Worm (Caenorhabditis elegans) whole organism, L3 larva: ENCODE results near the gene lurp-1.

ENCODE experiments used
- ama-1 ChIP-seq: fragments of 150-350 bp; optimal IDR thresholded peaks from 2 replicates; lab custom pipeline; 2018
- daf-12 ChIP-seq: fragments of 150-350 bp; optimal IDR thresholded peaks from 2 replicates; lab custom pipeline; 2014; ENCODE audit warnings: missing biosample characterization, missing genetic modification reagents, missing genetic modification characterization
- egl-27 ChIP-seq: sonication (generic microtip); optimal IDR thresholded peaks from 4 replicates; lab custom pipeline; 2017; ENCODE audit warnings: missing biosample characterization, missing genetic modification reagents, missing genetic modification characterization
- fkh-2 ChIP-seq: fragments of 150-350 bp; optimal IDR thresholded peaks from 2 replicates; lab custom pipeline; 2014; ENCODE audit warnings: missing biosample characterization, missing genetic modification reagents, missing genetic modification characterization
- fos-1 ChIP-seq: fragments of 150-350 bp; optimal IDR thresholded peaks from 2 replicates; lab custom pipeline; 2014; ENCODE audit warnings: missing biosample characterization, missing genetic modification characterization
- nhr-237 ChIP-seq: fragments of 150-350 bp; optimal IDR thresholded peaks from 2 replicates; lab custom pipeline; 2014; ENCODE audit warnings: missing biosample characterization, missing genetic modification characterization
- pqm-1 ChIP-seq: fragments of 150-350 bp; optimal IDR thresholded peaks from 2 replicates; lab custom pipeline; 2017; ENCODE audit warnings: missing biosample characterization, missing genetic modification characterization, inconsistent platforms
- snpc-4 ChIP-seq: fragments of 150-350 bp; optimal IDR thresholded peaks from 2 replicates; lab custom pipeline; 2014; ENCODE audit warnings: missing biosample characterization, missing genetic modification characterization
- tbx-2 ChIP-seq: sonication (generic microtip); optimal IDR thresholded peaks from 2 replicates; lab custom pipeline; 2016; ENCODE audit warnings: mild to moderate bottlenecking, missing genetic modification characterization, missing compliant biosample characterization
- unc-39 ChIP-seq: sonication (generic microtip); optimal IDR thresholded peaks from 4 replicates; lab custom pipeline; 2017; ENCODE audit warnings: missing biosample characterization, missing genetic modification characterization
- ztf-11 ChIP-seq: fragments of 150-350 bp; optimal IDR thresholded peaks from 2 replicates; lab custom pipeline; 2014; ENCODE audit warnings: missing biosample characterization, missing genetic modification characterization

DNA sequence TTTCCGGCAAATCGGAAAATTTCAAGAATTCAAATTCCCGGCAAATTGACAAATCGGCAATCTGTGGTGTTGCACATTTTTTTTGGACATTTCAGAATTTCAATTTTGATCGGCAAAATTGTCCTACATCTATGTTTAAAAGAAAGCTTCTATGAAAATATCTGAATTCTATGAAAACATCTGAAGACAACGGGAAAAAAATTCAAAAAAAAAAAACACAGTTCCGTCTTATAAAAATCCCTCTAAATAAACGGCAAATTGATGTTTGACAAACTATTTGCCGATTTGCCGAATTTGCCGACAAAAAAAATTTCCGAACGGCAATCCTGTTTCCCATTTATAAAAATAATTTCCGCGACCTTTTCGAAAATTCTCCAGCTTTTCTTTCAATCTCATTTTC is 33.6 kb downstream of the lurp-1 start, which contains the start of gene F44F4.15:
- TF ChIP-seq fos-1 (tag; lab: Kevin White, UChicago), result no peak
- no peak for TF ChIP-seq ama-1 (lab: Kevin White, UChicago)
- no peak for TF ChIP-seq snpc-4 (tag; lab: Kevin White, UChicago)
- TF ChIP-seq unc-39 (tag; lab: Kevin White, UChicago), result no peak
- no peak for TF ChIP-seq pqm-1 (tag; lab: Kevin White, UChicago)
- no peak for TF ChIP-seq tbx-2 (tag; lab: Kevin White, UChicago)
- TF ChIP-seq daf-12, result no peak
- TF ChIP-seq fkh-2 (tag; lab: Kevin White, UChicago), result no peak
- no peak for TF ChIP-seq egl-27 (tag; lab: Kevin White, UChicago)
- no peak for TF ChIP-seq ztf-11
- no peak for TF ChIP-seq nhr-237 (tag; lab: Kevin White, UChicago)
